Worm (Caenorhabditis elegans) whole organism, L4/young adult: ENCODE measurements around the gene sri-57.
"Not testable (repeated sequence)": the region's sequence is repeated elsewhere in the genome, so short reads cannot be mapped to it uniquely, and the experiment has no call there.

Source experiments
- W03F9.2 ChIP-seq: fragments of 150-350 bp; optimal IDR thresholded peaks from 2 replicates; lab custom pipeline; 2014; ENCODE audit warnings: missing biosample characterization, missing genetic modification characterization
- dao-5 ChIP-seq: sonication (generic microtip); optimal IDR thresholded peaks from 2 replicates; lab custom pipeline; 2016; ENCODE audit warnings: missing genotype, missing genetic modification characterization, moderate library complexity, missing compliant biosample characterization
- him-1 ChIP-seq: sonication (generic microtip); optimal IDR thresholded peaks from 2 replicates; lab custom pipeline; 2016; ENCODE audit warnings: missing genotype, missing genetic modification reagents, missing genetic modification characterization, missing compliant biosample characterization

sri-57 gene

DNA sequence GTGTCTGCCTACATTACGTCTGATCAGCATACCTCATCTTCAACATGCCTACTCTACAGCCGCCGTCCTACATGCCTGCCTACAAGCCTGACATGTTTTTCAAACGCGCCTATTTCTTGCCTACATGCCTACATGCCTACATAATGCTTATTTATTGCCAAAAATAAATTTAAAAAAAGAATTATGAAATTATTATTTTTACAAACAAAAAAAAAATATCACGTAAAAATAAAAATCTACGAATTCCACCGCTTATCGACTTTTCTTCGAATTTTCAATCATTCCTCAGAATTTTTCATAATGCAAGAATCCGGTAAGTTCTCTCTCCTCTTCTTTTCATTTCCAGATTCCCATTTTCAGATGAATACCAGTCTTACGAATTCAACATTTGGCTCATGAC is 49.7 kb downstream of the sri-57 start, which contains the start of gene D2062.5:
Gene D2062.5, plus strand, starts transcription at position 301 of the 400 bp plus-strand sequence.
- no peak for TF ChIP-seq him-1 (tag; lab: Kevin White, UChicago)
- no peak for TF ChIP-seq W03F9.2
- no peak for TF ChIP-seq dao-5 (tag; lab: Kevin White, UChicago)

DNA sequence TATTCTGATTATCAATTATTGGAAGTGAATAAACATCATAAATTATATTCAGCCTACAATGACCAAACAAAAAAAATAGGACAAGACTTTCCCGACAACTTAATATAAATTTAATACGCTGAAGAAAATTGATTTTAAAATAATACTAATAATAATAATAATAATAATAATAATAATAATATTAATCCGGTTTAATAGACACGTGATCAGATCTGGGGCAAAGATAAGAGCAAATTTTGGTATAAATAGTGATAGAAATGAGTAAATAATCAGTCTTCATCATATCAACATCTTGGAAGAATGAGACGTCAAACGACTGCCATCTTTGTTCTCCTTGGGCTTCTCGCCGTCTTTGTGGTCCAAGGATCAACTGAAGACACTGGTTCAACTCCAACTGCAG is 53.1 kb downstream of the sri-57 start, which contains the start of gene msrp-6:
Gene msrp-6, plus strand, starts transcription at position 301 of the 400 bp plus-strand sequence.
- TF ChIP-seq dao-5 (tag; lab: Kevin White, UChicago); him-1 (tag; lab: Kevin White, UChicago); W03F9.2: not testable (repeated sequence)

DNA sequence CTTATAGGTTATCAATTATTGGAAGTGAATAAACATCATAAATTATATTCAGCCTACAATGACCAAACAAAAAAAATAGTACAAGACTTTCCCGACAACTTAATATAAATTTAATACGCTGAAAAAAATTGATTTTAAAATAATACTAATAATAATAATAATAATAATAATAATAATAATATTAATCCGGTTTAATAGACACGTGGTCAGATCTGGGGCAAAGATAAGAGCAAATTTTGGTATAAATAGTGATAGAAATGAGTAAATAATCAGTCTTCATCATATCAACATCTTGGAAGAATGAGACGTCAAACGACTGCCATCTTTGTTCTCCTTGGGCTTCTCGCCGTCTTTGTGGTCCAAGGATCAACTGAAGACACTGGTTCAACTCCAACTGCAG is 55.6 kb downstream of the sri-57 start, which contains the start of gene msrp-5:
Gene msrp-5, plus strand, starts transcription at position 301 of the 400 bp plus-strand sequence.
- TF ChIP-seq W03F9.2; dao-5 (tag; lab: Kevin White, UChicago); him-1 (tag; lab: Kevin White, UChicago): not testable (repeated sequence)
